Worm (Caenorhabditis elegans): Measurements from ENCODE around the gene utx-1.

Gene utx-1

ce11 chrX:8556614-8557196 is at the start of gene utx-1:
Gene utx-1 (plus strand): TSS chrX:8557146.
- peak; percentile 36 for TF ChIP-seq pha-4 (tag; optimal IDR thresholded peaks at IDR 0.05)
- TF ChIP-seq elt-3 (tag; optimal IDR thresholded peaks at IDR 0.05), result no peak
- no peak for TF ChIP-seq sem-2 (GFP tag; optimal IDR thresholded peaks at IDR 0.05)
- TF ChIP-seq lin-13 (tag; optimal IDR thresholded peaks at IDR 0.05), result peak; percentile 36
- TF ChIP-seq ztf-11 (tag; optimal IDR thresholded peaks at IDR 0.05), result no peak
- no peak for TF ChIP-seq tbx-8 (GFP tag; optimal IDR thresholded peaks at IDR 0.05)
- no peak for TF ChIP-seq flh-1 (GFP tag; optimal IDR thresholded peaks at IDR 0.05)
- TF ChIP-seq mls-2 (tag; optimal IDR thresholded peaks at IDR 0.05), result peak; percentile 44
- TF ChIP-seq unc-120 (tag; optimal IDR thresholded peaks at IDR 0.05; ENCODE audit: poor library complexity, severe bottlenecking), result peak; percentile 77
- TF ChIP-seq lsy-2 (tag; optimal IDR thresholded peaks at IDR 0.05), result no peak
- peak; percentile 27 for TF ChIP-seq ces-1 (GFP tag; optimal IDR thresholded peaks at IDR 0.05)
- no peak for TF ChIP-seq snpc-4 (tag; optimal IDR thresholded peaks at IDR 0.05)
- no peak for TF ChIP-seq bed-3 (GFP tag; optimal IDR thresholded peaks at IDR 0.05)
- TF ChIP-seq mab-5 (tag; optimal IDR thresholded peaks at IDR 0.05), result no peak
- peak; percentile 18 for TF ChIP-seq lin-32 (GFP tag; optimal IDR thresholded peaks at IDR 0.05)
- TF ChIP-seq hlh-1 (tag; optimal IDR thresholded peaks at IDR 0.05), result no peak
- no peak for TF ChIP-seq ham-2 (GFP tag; optimal IDR thresholded peaks at IDR 0.05)
- TF ChIP-seq M03D4.4 (tag; optimal IDR thresholded peaks at IDR 0.05), result peak; percentile 17
- no peak for TF ChIP-seq zip-8 (tag; optimal IDR thresholded peaks at IDR 0.05)
- peak; percentile 24 for TF ChIP-seq sptf-1 (tag; optimal IDR thresholded peaks at IDR 0.05)
- TF ChIP-seq unc-39 (tag; optimal IDR thresholded peaks at IDR 0.05), result no peak
- no peak for TF ChIP-seq cnd-1 (tag; optimal IDR thresholded peaks at IDR 0.05)
- TF ChIP-seq nhr-12 (tag; optimal IDR thresholded peaks at IDR 0.05), result no peak
- no peak for TF ChIP-seq drap-1 (GFP tag; optimal IDR thresholded peaks at IDR 0.05)
- no peak for TF ChIP-seq nhr-237 (tag; optimal IDR thresholded peaks at IDR 0.05)
- no peak for TF ChIP-seq ceh-83 (GFP tag; optimal IDR thresholded peaks at IDR 0.05)
- peak; percentile 54 for TF ChIP-seq ceh-39 (tag; optimal IDR thresholded peaks at IDR 0.05)
- TF ChIP-seq ceh-43 (GFP tag; optimal IDR thresholded peaks at IDR 0.05), result no peak
- TF ChIP-seq nhr-28 (tag; optimal IDR thresholded peaks at IDR 0.05), result no peak
- TF ChIP-seq blmp-1 (tag; optimal IDR thresholded peaks at IDR 0.05), result no peak
- TF ChIP-seq unc-62 (GFP tag; optimal IDR thresholded peaks at IDR 0.05), result no peak
- TF ChIP-seq elt-1 (tag; optimal IDR thresholded peaks at IDR 0.05; ENCODE audit: borderline replicate concordance, insufficient read depth), result no peak
- TF ChIP-seq mep-1 (tag; optimal IDR thresholded peaks at IDR 0.05), result peak; percentile 43
- TF ChIP-seq nhr-2 (tag; optimal IDR thresholded peaks at IDR 0.05), result peak; percentile 56

- TF ChIP-seq nhr-28 (tag; optimal IDR thresholded peaks at IDR 0.05) (no peak), unc-62 (GFP tag; optimal IDR thresholded peaks at IDR 0.05) (no peak), lin-32 (GFP tag; optimal IDR thresholded peaks at IDR 0.05) (no peak), snpc-4 (tag; optimal IDR thresholded peaks at IDR 0.05) (no peak), unc-120 (tag; optimal IDR thresholded peaks at IDR 0.05; ENCODE audit: poor library complexity, severe bottlenecking) (no peak), nhr-2 (tag; optimal IDR thresholded peaks at IDR 0.05) (no peak), sptf-1 (tag; optimal IDR thresholded peaks at IDR 0.05) (no peak), nhr-76 (tag; optimal IDR thresholded peaks at IDR 0.05) (no peak), lin-13 (tag; optimal IDR thresholded peaks at IDR 0.05) (no peak), hlh-1 (tag; optimal IDR thresholded peaks at IDR 0.05) (no peak), unc-39 (tag; optimal IDR thresholded peaks at IDR 0.05) (no peak), pha-4 (tag; optimal IDR thresholded peaks at IDR 0.05) (no peak), ceh-43 (GFP tag; optimal IDR thresholded peaks at IDR 0.05) (no peak), mab-5 (tag; optimal IDR thresholded peaks at IDR 0.05) (no peak), ces-1 (GFP tag; optimal IDR thresholded peaks at IDR 0.05) (no peak), bed-3 (GFP tag; optimal IDR thresholded peaks at IDR 0.05) (no peak), M03D4.4 (tag; optimal IDR thresholded peaks at IDR 0.05) (no peak)
These were observed 49.4 kb upstream of the utx-1 start, which contains the start of gene H03E18.1 for ce11 chrX:8507576-8507975. Gene H03E18.1 (plus strand): TSS chrX:8507876.

DNA sequence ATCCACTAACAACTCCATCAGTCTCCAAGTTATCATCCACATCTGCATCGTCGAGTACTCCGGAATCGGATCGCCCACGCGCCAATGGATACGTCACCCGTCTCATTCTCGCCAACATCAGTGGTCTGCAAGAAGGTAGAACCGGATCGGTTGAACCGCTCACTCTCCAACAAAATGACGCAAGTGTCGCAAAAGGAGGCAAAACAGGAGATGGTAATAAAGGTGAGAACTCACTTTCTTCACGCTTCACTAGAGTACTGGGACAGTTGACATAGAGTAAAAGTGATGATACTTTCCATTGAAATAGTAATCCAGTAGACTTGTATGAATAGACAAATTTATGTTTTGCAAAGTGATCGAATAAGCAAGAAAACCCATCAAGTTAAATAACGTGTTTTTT is 47.9 kb upstream of the utx-1 start:
- TF ChIP-seq M03D4.4 (tag; optimal IDR thresholded peaks at IDR 0.05), result no peak
- no peak for TF ChIP-seq mab-5 (tag; optimal IDR thresholded peaks at IDR 0.05)
- TF ChIP-seq sptf-1 (tag; optimal IDR thresholded peaks at IDR 0.05), result no peak
- TF ChIP-seq ceh-39 (tag; optimal IDR thresholded peaks at IDR 0.05), result no peak
- TF ChIP-seq cnd-1 (tag; optimal IDR thresholded peaks at IDR 0.05), result no peak

All from whole organism, mixed stage, embryonic.